Worm (Caenorhabditis elegans): Measurements from ENCODE around the gene ceh-100.
"Not testable (repeated sequence)": the region's sequence is repeated elsewhere in the genome, so short reads cannot be mapped to it uniquely, and the experiment has no call there.

The ceh-100 gene

ce11 chrII:12625673-12626072 is 22.2 kb upstream of the ceh-100 start (continued):
- TF ChIP-seq lsy-12 (tag; optimal IDR thresholded peaks at IDR 0.05) = no peak
- TF ChIP-seq ztf-4 (tag; optimal IDR thresholded peaks at IDR 0.05) = no peak
- TF ChIP-seq sea-2 (GFP tag; optimal IDR thresholded peaks at IDR 0.05) = no peak

ce11 chrII:12624433-12624832 is 21.0 kb upstream of the ceh-100 start, which contains the start of gene Y38E10A.14:
Gene Y38E10A.14, minus strand, starts transcription at chrII:12624533.
- not testable (repeated sequence) for TF ChIP-seq nhr-76, egl-5, lin-39 (tag; optimal IDR thresholded peaks at IDR 0.05)

ce11 chrII:12622843-12623242 is 19.4 kb upstream of the ceh-100 start:
- TF ChIP-seq nhr-23 (tag; optimal IDR thresholded peaks at IDR 0.05) (no peak), nhr-11 (tag; optimal IDR thresholded peaks at IDR 0.05) (no peak), nfya-1 (tag; optimal IDR thresholded peaks at IDR 0.05; ENCODE audit: insufficient read depth) (no peak), ceh-28 (tag; optimal IDR thresholded peaks at IDR 0.05) (no peak), ceh-16 (tag; optimal IDR thresholded peaks at IDR 0.05) (no peak), egl-5 (tag; optimal IDR thresholded peaks at IDR 0.05) (no peak), eor-1 (tag; optimal IDR thresholded peaks at IDR 0.05) (no peak), mdl-1 (tag; optimal IDR thresholded peaks at IDR 0.05) (no peak), nhr-237 (tag; optimal IDR thresholded peaks at IDR 0.05) (no peak), nhr-77 (tag; optimal IDR thresholded peaks at IDR 0.05) (no peak), nhr-28 (tag; optimal IDR thresholded peaks at IDR 0.05) (no peak), lin-39 (tag; optimal IDR thresholded peaks at IDR 0.05) (no peak), lsy-12 (tag; optimal IDR thresholded peaks at IDR 0.05) (no peak), ZK546.5 (tag; optimal IDR thresholded peaks at IDR 0.05) (no peak)

- TF ChIP-seq pqm-1 (tag; optimal IDR thresholded peaks at IDR 0.05) (no peak), elt-2 (tag; optimal IDR thresholded peaks at IDR 0.05) (no peak), nhr-25 (tag; optimal IDR thresholded peaks at IDR 0.05) (peak; percentile 50), ceh-82 (tag; optimal IDR thresholded peaks at IDR 0.05) (no peak), nhr-23 (tag; optimal IDR thresholded peaks at IDR 0.05) (peak; percentile 82), lsy-12 (tag; optimal IDR thresholded peaks at IDR 0.05) (no peak), nhr-12 (tag; optimal IDR thresholded peaks at IDR 0.05) (no peak), egl-27 (tag; optimal IDR thresholded peaks at IDR 0.05) (no peak), daf-12 (tag; optimal IDR thresholded peaks at IDR 0.05) (no peak), snpc-4 (tag; optimal IDR thresholded peaks at IDR 0.05) (no peak), unc-39 (tag; optimal IDR thresholded peaks at IDR 0.05) (no peak), fkh-10 (GFP tag; optimal IDR thresholded peaks at IDR 0.05) (no peak), sea-2 (GFP tag; optimal IDR thresholded peaks at IDR 0.05) (no peak), ZK546.5 (tag; optimal IDR thresholded peaks at IDR 0.05) (no peak), nhr-11 (tag; optimal IDR thresholded peaks at IDR 0.05) (no peak), elt-1 (tag; optimal IDR thresholded peaks at IDR 0.05) (no peak), mml-1 (tag; optimal IDR thresholded peaks at IDR 0.05) (no peak), ceh-9 (tag; optimal IDR thresholded peaks at IDR 0.05) (no peak), mdl-1 (tag; optimal IDR thresholded peaks at IDR 0.05) (no peak), nhr-43 (tag; optimal IDR thresholded peaks at IDR 0.05; ENCODE audit: poor library complexity, severe bottlenecking) (peak; percentile 88), lin-15B (tag; optimal IDR thresholded peaks at IDR 0.05) (no peak), ztf-4 (tag; optimal IDR thresholded peaks at IDR 0.05) (no peak), jun-1 (tag; optimal IDR thresholded peaks at IDR 0.05) (no peak), fkh-2 (tag; optimal IDR thresholded peaks at IDR 0.05) (no peak), hmg-11 (tag; optimal IDR thresholded peaks at IDR 0.05) (no peak), aly-2 (tag; optimal IDR thresholded peaks at IDR 0.05) (no peak)
Observed at ce11 chrII:12621908-12622566, 18.6 kb upstream of the ceh-100 start, which contains the start of gene nspe-8. Gene nspe-8, minus strand, starts transcription at chrII:12621958.

Data from whole organism, L3 larva.